Fruit fly (Drosophila melanogaster) whole organism, adult: ENCODE measurements around the gene Sfp70A4.

ENCODE experiments used
- CG12768 ChIP-seq: fragments of 200-800 bp; sonication (Bioruptor generic); optimal IDR thresholded peaks from 2 replicates; lab custom pipeline; 2017; ENCODE audit warnings: missing biosample characterization, missing genetic modification characterization, mild to moderate bottlenecking, moderate library complexity, missing genetic modification reagents
- CG5204 ChIP-seq: fragments of 200-800 bp; sonication (Bioruptor generic); optimal IDR thresholded peaks from 2 replicates; lab custom pipeline; 2016; ENCODE audit warnings: missing biosample characterization, missing genetic modification characterization
- cic ChIP-seq: fragments of 200-800 bp; sonication (Bioruptor generic); optimal IDR thresholded peaks from 2 replicates; lab custom pipeline; 2017; ENCODE audit warnings: missing biosample characterization, mild to moderate bottlenecking, missing genetic modification characterization, moderate library complexity

DNA sequence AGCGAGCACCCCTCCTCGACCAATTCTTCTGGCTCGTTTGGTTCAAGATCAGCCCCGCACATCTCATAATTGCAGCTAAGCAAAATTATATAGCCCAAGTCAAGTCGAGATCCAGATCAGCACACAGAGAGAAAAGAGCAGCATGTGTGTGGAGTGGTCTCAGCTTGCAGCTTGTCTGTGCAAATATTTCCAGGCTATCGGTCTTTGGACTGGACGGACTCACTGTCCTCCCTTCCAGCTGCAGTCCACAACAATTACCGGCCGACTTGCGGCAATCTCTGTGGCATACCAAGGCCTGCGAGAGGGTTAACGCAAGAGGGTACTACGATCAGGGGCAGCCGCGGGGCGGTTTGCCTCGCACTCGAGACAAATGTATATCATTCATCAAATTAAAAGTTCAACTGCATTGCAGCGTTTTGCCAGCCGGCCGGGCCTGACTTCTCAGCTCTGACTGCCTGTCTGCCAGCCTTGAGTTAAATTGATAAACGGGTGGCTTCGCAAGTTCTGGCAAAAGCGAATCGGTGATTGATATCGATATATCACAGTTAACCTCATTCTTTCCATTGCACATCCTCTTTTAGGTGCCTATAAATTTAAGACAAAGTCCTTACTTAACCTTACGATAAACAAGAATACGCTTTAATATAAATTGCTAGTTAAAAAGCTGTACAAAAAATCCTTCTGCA, 41.1 kb downstream of the Sfp70A4 start:
- TF ChIP-seq CG5204 (GFP tag; lab: Kevin White, UChicago) = no peak
- no peak for TF ChIP-seq CG12768 (GFP tag; lab: Kevin White, UChicago)
- TF ChIP-seq cic (GFP tag; lab: Kevin White, UChicago) = no peak
